Fruit fly (Drosophila melanogaster): ENCODE results near the gene CG14052.

The CG14052 gene

dm6 chrX:2208641-2209241 lies 14.8 kb upstream of the CG14052 start:
- 0 out of 2 replicates have a peak, but pooled peaks have one; percentile 39 for TF ChIP-seq CG10348 (GFP tag; IDR thresholded peaks at IDR 0.05)
- TF ChIP-seq CG9948 (tag; optimal IDR thresholded peaks at IDR 0.05): no peak
- peak; percentile 13; the same call in 1 of the 3 replicates for TF ChIP-seq CG4496 (GFP tag; IDR thresholded peaks at IDR 0.05)
- TF ChIP-seq fd96Ca (GFP tag; IDR thresholded peaks at IDR 0.05): peak; percentile 65; the same call in 2 of the 3 replicates
- no peak for TF ChIP-seq CG17806 (tag; optimal IDR thresholded peaks at IDR 0.05)
- TF ChIP-seq CG32121 (GFP tag; IDR thresholded peaks at IDR 0.05): peak; percentile 34; the same call in 1 of the 2 replicates

- TF ChIP-seq CG9948 (tag; optimal IDR thresholded peaks at IDR 0.05): no peak
- TF ChIP-seq Pif1A (GFP tag; optimal IDR thresholded peaks at IDR 0.05): peak; percentile 8
- TF ChIP-seq Snoo (tag; optimal IDR thresholded peaks at IDR 0.05): no peak
- TF ChIP-seq CG15710 (tag; optimal IDR thresholded peaks at IDR 0.05): no peak
- no peak for TF ChIP-seq CG10348 (GFP tag; IDR thresholded peaks at IDR 0.05)
- TF ChIP-seq CG12605 (GFP tag; IDR thresholded peaks at IDR 0.05): no peak
- TF ChIP-seq CG13204 (GFP tag; optimal IDR thresholded peaks at IDR 0.05): no peak
- no peak for TF ChIP-seq CG8301 (tag; optimal IDR thresholded peaks at IDR 0.05)
- peak; percentile 60 for TF ChIP-seq Ets98B (GFP tag; IDR thresholded peaks at IDR 0.05)
- no peak for TF ChIP-seq Pif1B (GFP tag; optimal IDR thresholded peaks at IDR 0.05)
- no peak for TF ChIP-seq D1 (tag; optimal IDR thresholded peaks at IDR 0.05)
- TF ChIP-seq CG32121 (GFP tag; IDR thresholded peaks at IDR 0.05): peak; percentile 47
- TF ChIP-seq CG17806 (tag; optimal IDR thresholded peaks at IDR 0.05): no peak
- no peak for TF ChIP-seq CG34367 (tag; optimal IDR thresholded peaks at IDR 0.05)
- TF ChIP-seq CG14655 (GFP tag; optimal IDR thresholded peaks at IDR 0.05): peak; percentile 6
- no peak for TF ChIP-seq CG8159 (tag; optimal IDR thresholded peaks at IDR 0.05)
- TF ChIP-seq gl (tag; optimal IDR thresholded peaks at IDR 0.05): no peak
- TF ChIP-seq CG4496 (GFP tag; IDR thresholded peaks at IDR 0.05): no peak
- TF ChIP-seq fd96Ca (GFP tag; IDR thresholded peaks at IDR 0.05): 0 out of 3 replicates have a peak, but pooled peaks have one; percentile 26
- TF ChIP-seq rn (GFP tag; IDR thresholded peaks at IDR 0.05): no peak
- TF ChIP-seq EcR (GFP tag; optimal IDR thresholded peaks at IDR 0.05): no peak
These were observed 11.2 kb upstream of the CG14052 start for dm6 chrX:2212327-2212820.

- peak; percentile 16 for TF ChIP-seq Pif1A (GFP tag; optimal IDR thresholded peaks at IDR 0.05)
- TF ChIP-seq Snoo (tag; optimal IDR thresholded peaks at IDR 0.05): no peak
- TF ChIP-seq fd96Ca (GFP tag; IDR thresholded peaks at IDR 0.05): no peak
- TF ChIP-seq CG17806 (tag; optimal IDR thresholded peaks at IDR 0.05): no peak
- TF ChIP-seq CG32121 (GFP tag; IDR thresholded peaks at IDR 0.05): no peak
- TF ChIP-seq EcR (GFP tag; optimal IDR thresholded peaks at IDR 0.05): peak; percentile 17
- TF ChIP-seq CG10348 (GFP tag; IDR thresholded peaks at IDR 0.05): no peak
- 0 out of 3 replicates have a peak, but pooled peaks have one; percentile 51 for TF ChIP-seq CG4496 (GFP tag; IDR thresholded peaks at IDR 0.05)
- no peak for TF ChIP-seq rn (GFP tag; IDR thresholded peaks at IDR 0.05)
These were observed 9.7 kb upstream of the CG14052 start, which contains the start of gene SmydA-8 for dm6 chrX:2213759-2214406. SmydA-8 (minus strand) TSS chrX:2213809.

dm6 chrX:2218455-2218854 lies 5.1 kb upstream of the CG14052 start:
- TF ChIP-seq CG15710 (tag; optimal IDR thresholded peaks at IDR 0.05): no peak

dm6 chrX:2219246-2219645 lies 4.3 kb upstream of the CG14052 start:
- TF ChIP-seq CG14655 (GFP tag; optimal IDR thresholded peaks at IDR 0.05) (no peak), CG17806 (tag; optimal IDR thresholded peaks at IDR 0.05) (no peak), D1 (tag; optimal IDR thresholded peaks at IDR 0.05) (no peak), CG13204 (GFP tag; optimal IDR thresholded peaks at IDR 0.05) (no peak), CG34367 (tag; optimal IDR thresholded peaks at IDR 0.05) (no peak), CG4496 (GFP tag; IDR thresholded peaks at IDR 0.05) (no peak), Pif1B (GFP tag; optimal IDR thresholded peaks at IDR 0.05) (no peak), CG15710 (tag; optimal IDR thresholded peaks at IDR 0.05) (no peak), CG32121 (GFP tag; IDR thresholded peaks at IDR 0.05) (no peak), Ets98B (GFP tag; IDR thresholded peaks at IDR 0.05) (no peak), CG9948 (tag; optimal IDR thresholded peaks at IDR 0.05) (no peak), Pif1A (GFP tag; optimal IDR thresholded peaks at IDR 0.05) (no peak), rn (GFP tag; IDR thresholded peaks at IDR 0.05) (no peak), CG12605 (GFP tag; IDR thresholded peaks at IDR 0.05) (no peak), CG8301 (tag; optimal IDR thresholded peaks at IDR 0.05) (no peak), CG8159 (tag; optimal IDR thresholded peaks at IDR 0.05) (no peak), CG10348 (GFP tag; IDR thresholded peaks at IDR 0.05) (no peak), fd96Ca (GFP tag; IDR thresholded peaks at IDR 0.05) (no peak), gl (tag; optimal IDR thresholded peaks at IDR 0.05) (no peak), Snoo (tag; optimal IDR thresholded peaks at IDR 0.05) (no peak)

dm6 chrX:2219899-2220298 lies 3.7 kb upstream of the CG14052 start:
- TF ChIP-seq Pif1B (GFP tag; optimal IDR thresholded peaks at IDR 0.05) (no peak), Snoo (tag; optimal IDR thresholded peaks at IDR 0.05) (no peak), Ets98B (GFP tag; IDR thresholded peaks at IDR 0.05) (peak; percentile 56; the same call in 1 of the 2 replicates), CG9948 (tag; optimal IDR thresholded peaks at IDR 0.05) (peak; percentile 20), CG17806 (tag; optimal IDR thresholded peaks at IDR 0.05) (peak; percentile 21), CG15710 (tag; optimal IDR thresholded peaks at IDR 0.05) (no peak), Pif1A (GFP tag; optimal IDR thresholded peaks at IDR 0.05) (peak; percentile 41), CG32121 (GFP tag; IDR thresholded peaks at IDR 0.05) (no peak), fd96Ca (GFP tag; IDR thresholded peaks at IDR 0.05) (peak; percentile 44; the same call in 2 of the 3 replicates), CG8301 (tag; optimal IDR thresholded peaks at IDR 0.05) (peak; percentile 57), CG8159 (tag; optimal IDR thresholded peaks at IDR 0.05) (peak; percentile 13), CG4496 (GFP tag; IDR thresholded peaks at IDR 0.05) (peak; percentile 56; the same call in 1 of the 3 replicates), D1 (tag; optimal IDR thresholded peaks at IDR 0.05) (no peak), CG14655 (GFP tag; optimal IDR thresholded peaks at IDR 0.05) (peak; percentile 50)
